Worm (Caenorhabditis elegans) whole organism, midembryonic: ENCODE data around the gene dyf-18.

ENCODE experiments used
- T22C8.4 ChIP-seq: fragments of 200-800 bp; sonication (Bioruptor generic); IDR thresholded peaks from 2 replicates; pipeline ENCODE4 v1.3.6; 2022; ENCODE audit warnings: missing genetic modification characterization, missing compliant biosample characterization
- cog-1 ChIP-seq: sonication (generic microtip); optimal IDR thresholded peaks from 2 replicates; lab custom pipeline; 2016; ENCODE audit warnings: missing genetic modification characterization, missing compliant biosample characterization
- flt-1 ChIP-seq: fragments of 200-800 bp; sonication (Bioruptor generic); IDR thresholded peaks from 2 replicates; pipeline ENCODE4 v1.3.6; 2022; ENCODE audit warnings: missing genetic modification characterization, missing compliant biosample characterization
- klf-2 ChIP-seq: fragments of 200-800 bp; sonication (Bioruptor generic); conservative IDR thresholded peaks from 2 replicates; pipeline ENCODE4 v1.3.6; 2022; ENCODE audit warnings: missing genetic modification reagents, missing genetic modification characterization, missing compliant biosample characterization
- med-1 ChIP-seq: sonication (generic microtip); optimal IDR thresholded peaks from 2 replicates; lab custom pipeline; 2017; ENCODE audit warnings: missing genetic modification characterization, mild to moderate bottlenecking, missing compliant biosample characterization, antibody characterized with exemption, missing genetic modification reagents; ENCODE audit not compliant: insufficient read depth
- ref-1 ChIP-seq: fragments of 200-800 bp; sonication (Bioruptor generic); conservative IDR thresholded peaks from 2 replicates; pipeline ENCODE4 v1.3.6; 2022; ENCODE audit warnings: missing genetic modification reagents, missing genetic modification characterization, missing compliant biosample characterization
- tab-1 ChIP-seq: fragments of 200-800 bp; sonication (Bioruptor generic); IDR thresholded peaks from 2 replicates; pipeline ENCODE4 v1.3.6; 2022; ENCODE audit warnings: missing genetic modification characterization, missing compliant biosample characterization
- ztf-23 ChIP-seq: fragments of 200-800 bp; sonication (Bioruptor generic); IDR thresholded peaks from 2 replicates; pipeline ENCODE4 v1.3.6; 2022; ENCODE audit warnings: missing genetic modification reagents, missing genetic modification characterization, missing compliant biosample characterization
- ztf-29 ChIP-seq: fragments of 200-800 bp; sonication (Bioruptor generic); IDR thresholded peaks from 2 replicates; pipeline ENCODE4 v1.3.6; 2022; ENCODE audit warnings: missing genetic modification reagents, missing genetic modification characterization, missing compliant biosample characterization

- TF ChIP-seq tab-1 (GFP tag; lab: Robert Waterston, UW) (no peak), ztf-29 (GFP tag; lab: Robert Waterston, UW) (no peak), cog-1 (tag; lab: Kevin White, UChicago) (no peak), ref-1 (GFP tag; lab: Robert Waterston, UW) (no peak), med-1 (GFP tag; lab: Kevin White, UChicago) (no peak), ztf-23 (GFP tag; lab: Robert Waterston, UW) (no peak), klf-2 (GFP tag; lab: Robert Waterston, UW) (no peak), T22C8.4 (GFP tag; lab: Robert Waterston, UW) (no peak), flt-1 (GFP tag; lab: Robert Waterston, UW) (no peak)
These were observed 21.5 kb upstream of the dyf-18 start for ce11 chrIV:11822454-11822853.
